Worm (Caenorhabditis elegans) whole organism, L4/young adult: ENCODE measurements around the gene rnf-5.

Experiments
- W03F9.2 ChIP-seq: fragments of 150-350 bp; optimal IDR thresholded peaks from 2 replicates; lab custom pipeline; 2014; ENCODE audit warnings: missing biosample characterization, missing genetic modification characterization
- dao-5 ChIP-seq: sonication (generic microtip); optimal IDR thresholded peaks from 2 replicates; lab custom pipeline; 2016; ENCODE audit warnings: missing genotype, missing genetic modification characterization, moderate library complexity, missing compliant biosample characterization
- him-1 ChIP-seq: sonication (generic microtip); optimal IDR thresholded peaks from 2 replicates; lab custom pipeline; 2016; ENCODE audit warnings: missing genotype, missing genetic modification reagents, missing genetic modification characterization, missing compliant biosample characterization

The rnf-5 gene

DNA sequence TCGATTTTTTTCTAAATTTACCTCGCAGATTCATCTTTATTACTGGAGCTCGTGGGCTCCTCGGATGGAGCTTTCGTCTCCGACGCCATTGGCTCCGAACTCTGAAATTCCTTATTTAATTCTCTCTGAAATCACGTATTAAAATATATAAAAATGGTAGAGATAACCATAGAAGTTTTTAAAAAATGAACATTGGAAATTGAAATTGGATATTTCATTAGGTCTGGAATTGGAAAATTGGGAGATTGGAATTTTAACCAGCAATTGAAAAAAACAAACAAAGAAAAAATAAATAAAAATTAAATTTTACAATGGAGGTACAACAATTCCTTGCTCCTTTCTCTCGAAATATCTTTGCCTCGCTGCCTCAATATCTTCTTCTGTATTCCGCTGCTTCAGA lies at the start of gene rnf-5:
Gene rnf-5, minus strand, starts transcription at position 101 of the 400 bp plus-strand sequence.
- TF ChIP-seq dao-5 (no peak), him-1 (tag; lab: Kevin White, UChicago) (no peak), W03F9.2 (tag; lab: Kevin White, UChicago) (no peak)

ce11 chrIII:4210661-4211060 lies 44.0 kb upstream of the rnf-5 start:
- TF ChIP-seq dao-5 (no peak), W03F9.2 (tag; lab: Kevin White, UChicago) (no peak), him-1 (tag; lab: Kevin White, UChicago) (no peak)

DNA sequence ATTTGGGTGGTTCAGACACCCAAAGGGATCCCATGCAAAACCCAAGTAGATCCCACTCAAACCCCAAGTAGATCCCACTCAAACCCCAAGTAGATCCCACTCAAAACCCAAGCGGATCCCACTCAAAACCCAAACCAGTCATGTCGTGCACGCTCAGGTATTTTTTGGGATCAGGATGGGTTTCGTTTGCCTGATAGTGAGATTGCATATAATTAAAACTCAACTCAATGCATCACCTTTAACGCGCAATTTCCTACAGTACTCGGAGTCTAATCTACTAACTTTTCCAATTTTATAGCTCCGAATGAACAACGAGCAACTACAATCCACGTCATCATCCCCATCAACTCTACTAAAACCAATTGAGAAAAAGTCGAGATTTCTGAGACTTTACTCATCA lies 42.5 kb upstream of the rnf-5 start, which contains the start of gene phlp-2:
Gene phlp-2, plus strand, starts transcription at position 301 of the 400 bp plus-strand sequence.
- TF ChIP-seq dao-5 (no peak), him-1 (tag; lab: Kevin White, UChicago) (no peak), W03F9.2 (tag; lab: Kevin White, UChicago) (no peak)

DNA sequence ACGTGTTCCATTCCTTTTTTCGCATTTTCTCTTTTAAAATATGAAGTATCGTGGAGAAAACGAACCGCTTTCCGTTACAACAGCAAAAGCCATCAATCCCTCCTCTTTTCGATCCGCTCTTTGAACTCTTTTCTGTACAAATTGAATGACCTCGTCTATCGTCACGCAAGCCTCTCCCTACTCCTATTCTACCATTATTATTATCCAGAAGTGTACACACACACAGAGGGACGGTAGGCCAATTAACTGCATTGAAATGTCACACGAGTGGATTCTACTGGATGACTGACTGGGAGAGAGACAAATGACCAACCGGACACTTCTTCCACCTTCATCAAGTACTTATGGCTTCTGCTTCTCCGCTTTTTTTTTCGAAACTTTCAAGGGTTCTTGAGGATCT lies 41.6 kb upstream of the rnf-5 start:
- TF ChIP-seq him-1 (tag; lab: Kevin White, UChicago): no peak
- TF ChIP-seq dao-5: no peak
- no peak for TF ChIP-seq W03F9.2 (tag; lab: Kevin White, UChicago)

- no peak for TF ChIP-seq him-1 (tag; lab: Kevin White, UChicago)
- peak; percentile 36 for TF ChIP-seq W03F9.2 (tag; lab: Kevin White, UChicago)
Measured at ce11 chrIII:4205751-4206327, 39.2 kb upstream of the rnf-5 start, which contains the start of gene R74.8. TSS of gene R74.8 (plus strand) at chrIII:4206277.

- TF ChIP-seq W03F9.2 (tag; lab: Kevin White, UChicago) (no peak), him-1 (tag; lab: Kevin White, UChicago) (no peak), dao-5 (no peak)
Measured at ce11 chrIII:4204964-4205363, 38.3 kb upstream of the rnf-5 start.

ce11 chrIII:4204072-4204471 lies 37.4 kb upstream of the rnf-5 start, which contains the start of the genes pelo-1 and R74.7:
TSS of gene pelo-1 (minus strand) at chrIII:4204222.
TSS of gene R74.7 (plus strand) at chrIII:4204429.
- TF ChIP-seq him-1 (tag; lab: Kevin White, UChicago): no peak

DNA sequence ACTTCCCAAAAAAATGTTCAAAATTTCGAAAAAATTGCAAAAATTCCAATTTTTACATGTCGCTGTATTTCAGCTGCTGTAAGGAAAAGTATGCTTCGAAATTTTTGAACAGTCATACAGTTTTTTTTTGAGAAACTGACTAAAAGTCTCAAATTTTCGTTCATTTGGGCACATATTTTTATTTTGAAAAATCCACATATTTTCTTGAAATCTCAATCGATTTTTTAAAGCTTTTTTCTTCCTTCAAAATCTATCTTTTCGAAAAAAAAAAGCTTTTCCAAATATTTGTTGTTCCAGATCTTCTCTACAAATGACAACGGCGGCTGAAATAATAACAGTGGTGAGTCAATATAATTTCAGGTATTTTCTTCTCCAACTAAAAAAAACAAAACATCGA lies 30.3 kb upstream of the rnf-5 start, which contains the start of gene asd-1:
Gene asd-1, plus strand, starts transcription at position 298 of the 397 bp plus-strand sequence.
- TF ChIP-seq W03F9.2 (tag; lab: Kevin White, UChicago) (no peak), him-1 (tag; lab: Kevin White, UChicago) (no peak), dao-5 (no peak)

DNA sequence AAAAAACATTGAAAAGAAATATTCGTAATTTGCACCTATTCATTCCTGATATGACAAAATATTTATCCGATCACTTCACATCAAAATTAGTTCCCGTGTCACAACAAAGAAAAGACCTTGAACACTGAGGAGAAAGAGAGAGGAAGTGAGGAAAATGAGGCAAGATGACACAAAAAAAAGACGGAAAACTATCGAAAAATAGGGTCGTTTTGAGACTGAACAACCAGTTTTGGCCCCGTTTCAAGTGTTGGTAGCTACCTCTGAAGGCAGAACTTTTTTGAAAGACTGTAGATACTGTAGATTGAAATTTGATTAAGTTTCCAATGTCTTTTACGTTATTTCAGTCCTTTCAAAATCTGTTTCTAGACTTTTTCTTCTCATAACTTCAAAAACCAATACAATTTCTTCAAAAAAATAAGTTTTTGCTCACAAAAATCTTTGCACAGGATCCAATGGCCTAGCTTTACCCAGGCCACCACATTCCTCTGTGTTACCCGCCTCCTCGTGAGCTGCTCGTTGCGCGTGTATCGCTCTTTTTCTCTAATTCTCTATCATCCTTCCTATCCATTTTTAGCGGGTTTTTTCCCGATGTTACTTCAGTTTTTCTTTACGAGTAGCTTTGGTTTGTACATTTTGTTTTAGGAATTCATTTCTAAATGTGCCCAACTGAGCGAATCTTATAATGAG lies 29.8 kb upstream of the rnf-5 start:
- TF ChIP-seq W03F9.2 (tag; lab: Kevin White, UChicago): peak; percentile 7
- TF ChIP-seq dao-5: no peak
- no peak for TF ChIP-seq him-1 (tag; lab: Kevin White, UChicago)

- TF ChIP-seq dao-5 (peak; percentile 58), him-1 (tag; lab: Kevin White, UChicago) (peak; percentile 51), W03F9.2 (tag; lab: Kevin White, UChicago) (peak; percentile 2)
Measured at ce11 chrIII:4195306-4196008, 28.8 kb upstream of the rnf-5 start.

ce11 chrIII:4194349-4195110 lies 27.9 kb upstream of the rnf-5 start:
- TF ChIP-seq dao-5 (no peak), W03F9.2 (tag; lab: Kevin White, UChicago) (no peak), him-1 (tag; lab: Kevin White, UChicago) (no peak)

DNA sequence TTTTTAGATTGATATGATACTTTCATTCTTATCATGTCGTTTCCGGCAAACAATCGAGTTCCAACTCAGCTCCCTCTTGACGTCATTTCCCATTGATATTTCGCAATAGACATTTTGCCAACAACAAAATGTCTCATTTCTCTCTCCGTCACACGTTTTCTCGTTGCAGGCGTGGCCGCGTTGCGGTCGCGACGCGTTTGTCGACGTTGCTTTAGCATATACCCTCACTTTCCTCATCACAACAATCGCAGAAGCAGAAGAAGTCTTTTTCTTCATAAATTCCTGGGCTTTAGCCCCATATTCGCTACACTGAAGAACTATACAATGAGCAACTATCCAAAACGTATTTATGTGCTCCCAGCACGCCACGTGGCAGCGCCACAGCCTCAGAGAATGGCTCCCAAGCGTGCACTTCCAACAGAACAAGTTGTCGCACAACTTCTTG lies 27.0 kb upstream of the rnf-5 start, which contains the start of gene xbp-1:
Gene xbp-1, plus strand, starts transcription at position 151 of the 445 bp plus-strand sequence.
- TF ChIP-seq him-1 (tag; lab: Kevin White, UChicago): peak; percentile 63
- peak; percentile 84 for TF ChIP-seq W03F9.2 (tag; lab: Kevin White, UChicago)
- no peak for TF ChIP-seq dao-5

- TF ChIP-seq dao-5: no peak
- peak; percentile 30 for TF ChIP-seq W03F9.2 (tag; lab: Kevin White, UChicago)
Measured at ce11 chrIII:4191091-4191638, 24.5 kb upstream of the rnf-5 start, which contains the start of gene dnj-16. TSS of gene dnj-16 (plus strand) at chrIII:4191141.
